Worm (Caenorhabditis elegans): ENCODE data around the gene fkb-1.

ce11 chrIV:11078482-11078881, 42.1 kb downstream of the fkb-1 start, which contains the start of gene Y5F2A.4:
- TF ChIP-seq ama-1 (optimal IDR thresholded peaks at IDR 0.05): no peak
- no peak for TF ChIP-seq tbx-11 (GFP tag; IDR thresholded peaks at IDR 0.05)
- no peak for TF ChIP-seq tra-4 (tag; optimal IDR thresholded peaks at IDR 0.05)
